Worm (Caenorhabditis elegans) whole organism, mixed stage, embryonic: Measurements from ENCODE around the gene epg-5.

Experiments
- blmp-1 ChIP-seq: fragments of 150-350 bp; optimal IDR thresholded peaks from 2 replicates; lab custom pipeline; 2014; ENCODE audit warnings: missing biosample characterization, missing genetic modification characterization
- lin-13 ChIP-seq: fragments of 150-350 bp; optimal IDR thresholded peaks from 2 replicates; lab custom pipeline; 2014; ENCODE audit warnings: missing biosample characterization, missing genetic modification characterization
- lsy-2 ChIP-seq: fragments of 150-350 bp; optimal IDR thresholded peaks from 2 replicates; lab custom pipeline; 2014; ENCODE audit warnings: missing biosample characterization, missing genetic modification characterization
- nhr-237 ChIP-seq: fragments of 150-350 bp; optimal IDR thresholded peaks from 2 replicates; lab custom pipeline; 2014; ENCODE audit warnings: missing biosample characterization, missing genetic modification characterization
- nhr-28 ChIP-seq: fragments of 150-350 bp; optimal IDR thresholded peaks from 2 replicates; lab custom pipeline; 2014; ENCODE audit warnings: missing biosample characterization, missing genetic modification characterization
- nhr-76 ChIP-seq: sonication (generic microtip); optimal IDR thresholded peaks from 2 replicates; lab custom pipeline; 2017; ENCODE audit warnings: missing biosample characterization, missing genetic modification characterization
- pha-4 ChIP-seq: fragments of 150-350 bp; optimal IDR thresholded peaks from 2 replicates; lab custom pipeline; 2018; ENCODE audit warnings: missing biosample characterization, missing genetic modification reagents, missing genetic modification characterization
- sptf-1 ChIP-seq: sonication (generic microtip); optimal IDR thresholded peaks from 2 replicates; lab custom pipeline; 2017; ENCODE audit warnings: mild to moderate bottlenecking, missing genetic modification characterization, moderate library complexity, missing compliant biosample characterization
- unc-62 ChIP-seq: fragments of 150-350 bp; optimal IDR thresholded peaks from 2 replicates; lab custom pipeline; 2014; ENCODE audit warnings: missing biosample characterization, missing genetic modification reagents, missing genetic modification characterization

ce11 chrII:6568707-6569106, 40.5 kb downstream of the epg-5 start, which contains the start of gene sra-27:
- TF ChIP-seq blmp-1 (tag; lab: Kevin White, UChicago) (no peak), lin-13 (tag; lab: Kevin White, UChicago) (no peak), nhr-237 (tag; lab: Kevin White, UChicago) (no peak), nhr-28 (tag; lab: Kevin White, UChicago) (no peak), pha-4 (no peak), lsy-2 (no peak), sptf-1 (tag; lab: Kevin White, UChicago) (no peak), unc-62 (no peak), nhr-76 (tag; lab: Kevin White, UChicago) (no peak)
